Worm (Caenorhabditis elegans) whole organism, dauer: Measurements from ENCODE around the gene str-222.

Experiments used
- unc-62 ChIP-seq: sonication (generic microtip); optimal IDR thresholded peaks from 2 replicates; lab custom pipeline; 2017; ENCODE audit warnings: missing biosample characterization, missing genetic modification reagents, missing genetic modification characterization

str-222 gene

DNA sequence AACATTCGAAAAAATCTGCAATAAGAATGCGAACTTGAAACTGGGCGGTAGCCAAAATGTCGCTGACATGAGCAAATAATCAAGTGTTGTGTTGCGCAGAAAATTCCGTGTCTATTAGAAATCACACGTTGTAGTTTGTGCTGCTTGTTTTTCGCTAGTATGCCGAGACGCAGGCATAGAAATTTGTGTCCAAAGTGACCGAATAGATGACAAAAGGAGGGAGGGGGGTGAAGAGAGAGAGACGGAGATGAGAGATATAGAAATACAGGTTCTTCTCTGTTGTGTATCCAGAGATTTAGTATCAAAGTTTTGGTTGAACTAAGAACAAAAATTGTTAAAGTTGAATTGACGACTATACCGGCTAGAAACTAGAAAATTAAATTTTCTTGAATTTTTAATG lies 8.7 kb upstream of the str-222 start:
- TF ChIP-seq unc-62 (GFP tag; lab: Kevin White, UChicago): no peak

ce11 chrV:1629329-1629728 lies 6.6 kb upstream of the str-222 start, which contains the start of gene nhr-238:
TSS of gene nhr-238 (minus strand) at chrV:1629432.
- no peak for TF ChIP-seq unc-62 (GFP tag; lab: Kevin White, UChicago)

DNA sequence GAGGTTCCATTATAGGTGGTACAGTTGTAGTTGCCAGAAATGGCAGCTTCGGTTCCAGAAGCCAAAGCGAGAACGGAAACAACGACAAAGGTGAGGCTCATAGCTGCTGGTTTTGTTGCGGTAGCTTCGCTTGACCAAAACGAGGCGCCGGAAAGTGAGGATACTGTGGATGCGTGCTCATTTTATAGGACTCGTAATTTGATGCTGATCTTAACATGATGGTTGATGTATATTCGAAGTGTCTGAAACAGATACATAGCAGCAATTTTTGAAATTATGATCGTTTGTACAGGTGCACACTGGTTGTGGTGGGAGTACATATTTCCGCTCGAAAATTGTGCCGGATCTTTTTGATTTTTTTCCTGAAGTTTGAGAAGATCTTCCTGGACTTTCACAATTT lies 4.8 kb upstream of the str-222 start, which contains the start of gene Y46H3D.8:
TSS of gene Y46H3D.8 (minus strand) at position 101 of the 400 bp plus-strand sequence.
- no peak for TF ChIP-seq unc-62 (GFP tag; lab: Kevin White, UChicago)

DNA sequence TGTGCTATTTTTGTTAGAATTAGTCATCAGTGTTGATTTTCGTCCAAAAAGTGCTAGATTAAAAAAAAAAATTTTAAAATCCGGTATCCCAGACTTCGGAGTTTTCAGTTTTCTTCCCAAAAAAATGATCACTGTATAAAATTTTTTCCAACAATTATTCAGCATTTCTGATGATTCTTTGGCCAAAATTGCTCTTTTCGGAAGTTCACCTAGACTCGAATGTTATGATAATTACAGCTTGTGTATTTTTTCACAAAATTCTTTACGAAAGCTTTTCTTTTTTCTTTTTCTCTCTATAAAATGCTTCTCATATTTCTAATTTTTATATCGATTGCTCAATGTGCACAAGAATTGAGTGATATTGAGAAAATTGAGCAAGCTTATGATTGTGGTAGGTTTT lies 4.2 kb upstream of the str-222 start, which contains the start of gene irld-17:
TSS of gene irld-17 (plus strand) at position 301 of the 400 bp plus-strand sequence.
- no peak for TF ChIP-seq unc-62 (GFP tag; lab: Kevin White, UChicago)

DNA sequence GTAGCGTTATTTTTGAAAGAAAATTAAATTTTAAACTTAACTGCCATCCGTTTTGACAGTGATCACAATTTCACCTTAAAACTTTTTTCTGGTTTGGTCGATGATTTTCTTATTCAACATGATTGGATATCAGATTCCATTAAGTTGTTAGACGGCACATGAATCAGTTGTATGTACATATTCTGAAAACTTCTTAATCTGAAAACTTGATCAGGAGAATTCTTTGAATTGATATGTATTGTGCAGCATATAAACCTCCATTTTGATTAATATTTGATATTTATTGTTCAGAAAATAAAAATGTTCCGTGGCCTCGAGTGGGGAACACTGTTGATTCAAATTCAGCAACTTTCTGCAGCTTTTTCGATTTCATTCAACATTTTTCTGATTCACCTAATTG lies 4.0 kb downstream of the str-222 start, which contains the start of gene str-221:
TSS of gene str-221 (plus strand) at position 301 of the 400 bp plus-strand sequence.
- no peak for TF ChIP-seq unc-62 (GFP tag; lab: Kevin White, UChicago)

- no peak for TF ChIP-seq unc-62 (GFP tag; lab: Kevin White, UChicago)
Measured at ce11 chrV:1642199-1642598, 6.2 kb downstream of the str-222 start, which contains the start of gene Y46H3D.1. TSS of gene Y46H3D.1 (plus strand) at chrV:1642499.

ce11 chrV:1642768-1643167 lies 6.8 kb downstream of the str-222 start:
- no peak for TF ChIP-seq unc-62 (GFP tag; lab: Kevin White, UChicago)

DNA sequence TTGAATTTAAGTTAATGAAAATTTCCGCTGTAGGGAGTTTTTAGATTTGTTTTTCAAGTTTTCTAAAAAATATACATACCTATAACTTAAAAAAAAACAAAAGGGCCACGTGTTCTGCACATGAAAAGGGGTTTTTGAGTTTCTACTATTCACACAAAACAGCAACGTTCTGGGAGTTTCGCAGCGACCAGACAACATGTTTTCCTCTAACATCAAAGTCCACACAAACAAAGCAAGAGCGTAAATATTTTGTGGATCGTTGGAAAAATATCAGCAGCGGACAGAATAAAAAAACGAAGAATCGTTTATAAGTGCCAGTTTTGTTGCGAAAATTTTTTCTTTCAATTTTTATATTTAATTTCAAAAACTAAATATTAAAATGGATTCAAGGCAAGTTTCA lies 7.9 kb downstream of the str-222 start, which contains the start of gene alh-2:
TSS of gene alh-2 (plus strand) at position 284 of the 400 bp plus-strand sequence.
- TF ChIP-seq unc-62 (GFP tag; lab: Kevin White, UChicago): no peak

- no peak for TF ChIP-seq unc-62 (GFP tag; lab: Kevin White, UChicago)
Measured at ce11 chrV:1648000-1648399, 12.0 kb downstream of the str-222 start, which contains the start of gene irld-45. TSS of gene irld-45 (plus strand) at chrV:1648300.

DNA sequence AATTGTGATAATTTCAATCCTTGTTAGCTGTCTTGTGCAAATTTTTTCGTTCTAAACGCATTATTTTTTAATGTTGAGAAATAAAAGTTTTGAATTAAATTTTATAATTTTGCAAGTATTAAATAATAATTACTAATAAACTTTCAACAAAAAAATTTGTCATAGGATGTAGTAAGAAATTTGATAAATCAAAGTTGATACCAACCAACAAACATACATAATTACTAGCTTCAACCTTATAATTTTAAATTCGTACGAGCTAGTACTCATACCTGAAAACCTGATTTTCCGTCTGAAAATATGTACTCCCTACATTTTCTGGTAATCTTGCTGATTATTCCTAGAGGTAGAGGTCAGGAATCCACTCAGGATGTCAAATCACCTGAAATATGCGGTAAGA lies 15.1 kb downstream of the str-222 start, which contains the start of gene irld-44:
TSS of gene irld-44 (plus strand) at position 301 of the 400 bp plus-strand sequence.
- no peak for TF ChIP-seq unc-62 (GFP tag; lab: Kevin White, UChicago)

DNA sequence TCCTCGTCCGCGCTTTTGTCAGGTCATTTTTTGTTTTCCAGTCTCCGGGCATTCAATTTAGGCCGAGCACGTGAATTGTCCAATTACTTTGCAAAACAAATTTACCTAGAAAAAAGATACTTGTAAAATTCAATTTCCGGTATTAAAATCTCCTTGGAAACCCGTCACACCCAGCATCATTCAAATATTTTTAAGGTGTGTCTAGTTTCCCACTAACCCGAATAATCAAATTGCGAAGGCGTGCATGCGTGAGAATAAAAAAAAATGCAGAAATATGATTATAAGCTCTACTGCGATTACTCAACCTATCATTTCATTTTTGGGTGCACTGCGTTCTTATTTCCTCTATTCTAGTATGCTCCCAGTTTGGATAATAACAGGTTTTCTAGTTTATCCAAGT lies 18.9 kb downstream of the str-222 start, which contains the start of gene irld-11:
TSS of gene irld-11 (plus strand) at position 301 of the 400 bp plus-strand sequence.
- no peak for TF ChIP-seq unc-62 (GFP tag; lab: Kevin White, UChicago)

DNA sequence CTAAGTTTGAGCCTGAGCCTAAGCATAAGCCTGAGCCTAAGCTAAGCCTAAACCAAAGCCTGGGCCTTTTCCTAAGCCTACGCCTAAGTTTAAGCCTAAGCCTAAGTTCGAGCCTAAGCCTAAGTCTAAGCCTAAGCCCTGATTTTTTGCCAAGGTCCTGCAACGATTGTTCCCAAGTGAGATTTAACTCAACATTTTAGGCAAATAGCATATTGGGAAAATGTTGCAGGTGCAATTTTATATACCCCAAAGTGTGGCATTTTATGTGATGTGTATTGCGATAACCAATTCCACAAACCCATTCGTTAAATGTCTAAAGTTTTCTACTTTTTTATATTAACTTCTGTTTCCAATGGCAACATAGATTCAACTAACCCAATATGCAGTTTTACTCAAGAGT lies 26.3 kb downstream of the str-222 start, which contains the start of gene irld-40:
TSS of gene irld-40 (plus strand) at position 301 of the 400 bp plus-strand sequence.
- TF ChIP-seq unc-62 (GFP tag; lab: Kevin White, UChicago): no peak

- TF ChIP-seq unc-62 (GFP tag; lab: Kevin White, UChicago): no peak
Measured at ce11 chrV:1664921-1665320, 29.0 kb downstream of the str-222 start, which contains the start of gene K04F1.9. TSS of gene K04F1.9 (plus strand) at chrV:1665221.

ce11 chrV:1666904-1667303 lies 30.9 kb downstream of the str-222 start, which contains the start of gene K04F1.8:
TSS of gene K04F1.8 (plus strand) at chrV:1667204.
- no peak for TF ChIP-seq unc-62 (GFP tag; lab: Kevin White, UChicago)

DNA sequence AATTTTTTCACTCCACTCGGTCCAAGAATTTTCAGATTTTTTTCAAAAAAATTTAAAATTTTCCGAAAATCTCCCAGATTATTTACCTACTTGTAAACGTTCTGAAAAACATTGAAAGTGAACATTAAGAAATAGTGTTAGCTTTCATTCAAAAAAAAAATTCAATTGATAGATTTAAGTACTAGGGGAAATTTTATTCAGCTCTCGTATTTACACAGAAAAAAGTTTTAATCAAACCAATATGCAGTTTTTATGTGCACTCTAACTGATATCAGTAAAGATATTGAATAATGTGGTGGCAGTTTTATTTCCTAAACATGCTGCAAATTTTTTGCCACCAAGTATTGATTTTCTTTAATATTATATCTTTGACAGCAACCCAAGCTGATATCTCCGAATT lies 32.3 kb downstream of the str-222 start, which contains the start of gene irld-42:
TSS of gene irld-42 (plus strand) at position 301 of the 400 bp plus-strand sequence.
- no peak for TF ChIP-seq unc-62 (GFP tag; lab: Kevin White, UChicago)

DNA sequence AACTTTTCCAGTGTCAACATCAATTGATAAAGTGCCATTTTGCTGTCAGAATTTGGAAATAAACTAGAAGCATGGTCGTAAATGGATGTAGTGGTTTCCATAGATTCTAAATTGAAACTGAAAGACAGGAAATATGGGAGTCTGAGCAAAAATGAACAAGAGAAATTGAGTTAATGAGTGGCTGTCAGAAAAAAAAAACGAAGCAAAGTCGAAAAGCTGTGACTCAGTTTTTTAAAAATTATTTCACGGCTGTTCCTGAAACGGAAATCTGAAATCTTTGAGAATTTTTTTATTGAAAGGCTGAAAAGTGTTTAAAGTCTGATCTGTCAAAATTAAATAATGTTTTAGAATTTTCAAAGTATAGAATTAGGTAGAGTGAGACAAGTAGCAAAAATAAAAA lies 42.3 kb downstream of the str-222 start, which contains the start of gene srw-98:
TSS of gene srw-98 (minus strand) at position 101 of the 400 bp plus-strand sequence.
- TF ChIP-seq unc-62 (GFP tag; lab: Kevin White, UChicago): no peak

- TF ChIP-seq unc-62 (GFP tag; lab: Kevin White, UChicago): no peak
Measured at ce11 chrV:1680770-1681169, 44.8 kb downstream of the str-222 start, which contains the start of gene srw-91. TSS of gene srw-91 (minus strand) at chrV:1680870.
